Fruit fly (Drosophila melanogaster) whole organism, wandering third instar larva: ENCODE measurements around the gene CG34026.

Experiments
- CrebA ChIP-seq: fragments of 200-800 bp; sonication (Bioruptor generic); optimal IDR thresholded peaks from 2 replicates; lab custom pipeline; 2016; ENCODE audit warnings: missing biosample characterization, mild to moderate bottlenecking, missing genetic modification characterization, borderline replicate concordance
- Hr78 ChIP-seq: fragments of >200 bp; optimal IDR thresholded peaks from 2 replicates; lab custom pipeline; 2017; ENCODE audit warnings: missing biosample characterization, missing genetic modification characterization
- Jra ChIP-seq: sonication (Bioruptor generic); optimal IDR thresholded peaks from 2 replicates; lab custom pipeline; 2016; ENCODE audit warnings: missing biosample characterization, missing genetic modification characterization
- Myc ChIP-seq: fragments of >200 bp; optimal IDR thresholded peaks from 2 replicates; lab custom pipeline; 2017
- N ChIP-seq: fragments of >200 bp; optimal IDR thresholded peaks from 2 replicates; lab custom pipeline; 2018; ENCODE audit warnings: missing biosample characterization, missing external identifiers, missing genetic modification characterization
- Rel ChIP-seq, 2 experiments: fragments of 200-800 bp; sonication (Bioruptor generic) in 1 of 2; optimal IDR thresholded peaks; 2 replicates in 1 of 2; 3 replicates in 1 of 2; lab custom pipeline; 2016 to 2019; ENCODE audit warnings: mild to moderate bottlenecking in 2 of 2, missing biosample characterization in 2 of 2, missing genetic modification characterization in 2 of 2, moderate library complexity in 1 of 2
- br ChIP-seq: fragments of 200-800 bp; sonication (Bioruptor generic); optimal IDR thresholded peaks from 2 replicates; lab custom pipeline; 2016; ENCODE audit warnings: missing biosample characterization, missing genetic modification characterization
- fru ChIP-seq: fragments of 200-800 bp; sonication (Bioruptor generic); optimal IDR thresholded peaks from 3 replicates; lab custom pipeline; 2016; ENCODE audit warnings: missing biosample characterization, mild to moderate bottlenecking, missing genetic modification characterization
- h ChIP-seq: fragments of 200-800 bp; sonication (Bioruptor generic); optimal IDR thresholded peaks from 3 replicates; lab custom pipeline; 2016; ENCODE audit warnings: missing biosample characterization, mild to moderate bottlenecking, missing genetic modification characterization
- jim ChIP-seq: fragments of 175-275, 200-325 bp; sonication (Bioruptor generic); optimal IDR thresholded peaks from 2 replicates; lab custom pipeline; 2016; ENCODE audit warnings: missing biosample characterization, mild to moderate bottlenecking, missing genetic modification characterization
- psq ChIP-seq: fragments of 200-800 bp; sonication (Bioruptor generic); optimal IDR thresholded peaks from 3 replicates; lab custom pipeline; 2017; ENCODE audit warnings: missing biosample characterization, mild to moderate bottlenecking, missing genetic modification characterization, moderate library complexity
- sage ChIP-seq: fragments of 200-800 bp; sonication (Bioruptor generic); optimal IDR thresholded peaks from 2 replicates; lab custom pipeline; 2016; ENCODE audit warnings: missing biosample characterization, mild to moderate bottlenecking, missing genetic modification characterization
- woc ChIP-seq: sonication (Bioruptor generic); optimal IDR thresholded peaks from 2 replicates; lab custom pipeline; 2016; ENCODE audit warnings: missing biosample characterization, mild to moderate bottlenecking, missing genetic modification characterization

DNA sequence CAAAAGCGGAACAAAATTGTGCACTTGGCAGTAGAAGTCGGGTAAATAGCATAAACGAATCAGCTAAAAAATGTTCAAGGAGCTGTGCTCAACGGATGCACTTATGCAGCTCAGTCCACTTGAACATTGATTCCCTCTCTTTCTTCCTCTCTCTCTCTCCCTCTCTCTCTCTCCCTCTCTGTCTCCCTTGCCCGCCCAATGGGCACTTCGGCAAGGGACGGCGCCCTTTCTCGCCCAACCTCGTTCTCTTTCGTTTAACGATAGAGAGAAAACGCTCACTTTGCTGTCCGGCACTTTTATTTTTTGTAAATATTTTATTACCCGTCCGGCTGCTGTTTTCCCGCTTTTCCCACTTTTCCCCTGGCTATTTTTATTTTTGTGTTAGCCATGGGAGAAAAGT is 10.8 kb downstream of the CG34026 start:
- no peak for TF ChIP-seq Rel (GFP tag; optimal IDR thresholded peaks at IDR 0.05; lab: Kevin White, UChicago)
- TF ChIP-seq Rel (tag; optimal IDR thresholded peaks at IDR 0.05; lab: Kevin White, UChicago) = no peak
- TF ChIP-seq br (GFP tag; lab: Kevin White, UChicago) = no peak
- TF ChIP-seq fru (GFP tag; lab: Kevin White, UChicago) = no peak
- TF ChIP-seq woc (GFP tag; lab: Kevin White, UChicago) = no peak
- TF ChIP-seq psq (GFP tag; lab: Kevin White, UChicago) = no peak
- TF ChIP-seq CrebA (GFP tag; lab: Kevin White, UChicago) = no peak
- TF ChIP-seq Jra = no peak
- TF ChIP-seq sage (GFP tag; lab: Kevin White, UChicago) = no peak
- no peak for TF ChIP-seq h
- no peak for TF ChIP-seq N (GFP tag; lab: Kevin White, UChicago)
- TF ChIP-seq Myc (lab: Kevin White, UChicago) = no peak
- TF ChIP-seq Hr78 (GFP tag; lab: Kevin White, UChicago) = no peak
- no peak for TF ChIP-seq jim (GFP tag; lab: Kevin White, UChicago)
